Worm (Caenorhabditis elegans) whole organism, L3 larva: ENCODE measurements around the gene nlg-1.

Experiments
- aly-2 ChIP-seq: fragments of 150-350 bp; optimal IDR thresholded peaks from 2 replicates; lab custom pipeline; 2014; ENCODE audit warnings: missing biosample characterization, missing genetic modification characterization
- ama-1 ChIP-seq: fragments of 150-350 bp; optimal IDR thresholded peaks from 2 replicates; lab custom pipeline; 2018
- ceh-16 ChIP-seq: sonication (generic microtip); optimal IDR thresholded peaks from 2 replicates; lab custom pipeline; 2017; ENCODE audit warnings: missing biosample characterization, missing genetic modification characterization
- ceh-28 ChIP-seq: fragments of 150-350 bp; optimal IDR thresholded peaks from 2 replicates; lab custom pipeline; 2014; ENCODE audit warnings: missing biosample characterization, missing genetic modification reagents, missing genetic modification characterization
- ceh-9 ChIP-seq: sonication (generic microtip); optimal IDR thresholded peaks from 2 replicates; lab custom pipeline; 2018; ENCODE audit warnings: missing biosample characterization, missing genetic modification characterization
- daf-12 ChIP-seq: fragments of 150-350 bp; optimal IDR thresholded peaks from 2 replicates; lab custom pipeline; 2014; ENCODE audit warnings: missing biosample characterization, missing genetic modification reagents, missing genetic modification characterization
- egl-27 ChIP-seq: sonication (generic microtip); optimal IDR thresholded peaks from 4 replicates; lab custom pipeline; 2017; ENCODE audit warnings: missing biosample characterization, missing genetic modification reagents, missing genetic modification characterization
- egl-5 ChIP-seq: fragments of 150-350 bp; optimal IDR thresholded peaks from 2 replicates; lab custom pipeline; 2017; ENCODE audit warnings: missing biosample characterization, missing genetic modification reagents, missing genetic modification characterization, inconsistent platforms
- elt-1 ChIP-seq: fragments of 150-350 bp; optimal IDR thresholded peaks from 2 replicates; lab custom pipeline; 2014; ENCODE audit warnings: missing biosample characterization, missing genetic modification characterization
- elt-3 ChIP-seq, 3 experiments: fragments of 150-350 bp in 1 of 3; sonication (generic microtip) in 2 of 3; optimal IDR thresholded peaks; 2 replicates in 2 of 3; 4 replicates in 1 of 3; lab custom pipeline; 2014 to 2017; ENCODE audit warnings: missing biosample characterization in 3 of 3, missing genetic modification characterization in 3 of 3
- eor-1 ChIP-seq, 2 experiments: fragments of 150-350 bp; optimal IDR thresholded peaks; 2 replicates each; lab custom pipeline; 2014 to 2018; ENCODE audit warnings: missing biosample characterization in 2 of 2, missing genetic modification characterization in 2 of 2
- fkh-10 ChIP-seq: sonication (generic microtip); optimal IDR thresholded peaks from 2 replicates; lab custom pipeline; 2017; ENCODE audit warnings: missing biosample characterization, missing genetic modification reagents, missing genetic modification characterization
- fos-1 ChIP-seq: fragments of 150-350 bp; optimal IDR thresholded peaks from 2 replicates; lab custom pipeline; 2014; ENCODE audit warnings: missing biosample characterization, missing genetic modification characterization
- hmg-11 ChIP-seq: sonication (generic microtip); optimal IDR thresholded peaks from 2 replicates; lab custom pipeline; 2016; ENCODE audit warnings: missing genetic modification characterization, missing compliant biosample characterization
- jun-1 ChIP-seq: fragments of 150-350 bp; optimal IDR thresholded peaks from 2 replicates; lab custom pipeline; 2014; ENCODE audit warnings: missing biosample characterization, missing genetic modification reagents, missing genetic modification characterization
- lin-15B ChIP-seq: fragments of 150-350 bp; optimal IDR thresholded peaks from 2 replicates; lab custom pipeline; 2014; ENCODE audit warnings: missing biosample characterization, missing genetic modification characterization
- lin-39 ChIP-seq: fragments of 150-350 bp; optimal IDR thresholded peaks from 2 replicates; lab custom pipeline; 2018; ENCODE audit warnings: missing biosample characterization, missing genetic modification reagents, missing genetic modification characterization
- mdl-1 ChIP-seq: fragments of 150-350 bp; optimal IDR thresholded peaks from 2 replicates; lab custom pipeline; 2014; ENCODE audit warnings: missing biosample characterization, missing genetic modification characterization
- mml-1 ChIP-seq: fragments of 150-350 bp; sonication (generic microtip); optimal IDR thresholded peaks from 3 replicates; lab custom pipeline; 2014; ENCODE audit warnings: missing biosample characterization, missing genetic modification characterization
- nfya-1 ChIP-seq: sonication (generic microtip); optimal IDR thresholded peaks from 2 replicates; lab custom pipeline; 2017; ENCODE audit warnings: missing genetic modification characterization, mild to moderate bottlenecking, missing compliant biosample characterization, antibody characterized with exemption, moderate library complexity; ENCODE audit not compliant: insufficient read depth
- nhr-237 ChIP-seq: fragments of 150-350 bp; optimal IDR thresholded peaks from 2 replicates; lab custom pipeline; 2014; ENCODE audit warnings: missing biosample characterization, missing genetic modification characterization
- nhr-25 ChIP-seq: sonication (generic microtip); optimal IDR thresholded peaks from 2 replicates; lab custom pipeline; 2017; ENCODE audit warnings: missing biosample characterization, missing genetic modification characterization
- nhr-67 ChIP-seq: fragments of 150-350 bp; optimal IDR thresholded peaks from 2 replicates; lab custom pipeline; 2014; ENCODE audit warnings: missing biosample characterization, missing genetic modification characterization
- pha-4 ChIP-seq: fragments of 150-350 bp; optimal IDR thresholded peaks from 2 replicates; lab custom pipeline; 2014; ENCODE audit warnings: missing biosample characterization, missing genetic modification reagents, missing genetic modification characterization
- pqm-1 ChIP-seq: fragments of 150-350 bp; optimal IDR thresholded peaks from 2 replicates; lab custom pipeline; 2017; ENCODE audit warnings: missing biosample characterization, missing genetic modification characterization, inconsistent platforms
- sea-2 ChIP-seq: fragments of 150-350 bp; sonication (generic microtip); optimal IDR thresholded peaks from 4 replicates; lab custom pipeline; 2014; ENCODE audit warnings: missing biosample characterization, missing genetic modification reagents, missing genetic modification characterization
- skn-1 ChIP-seq: fragments of 150-350 bp; optimal IDR thresholded peaks from 2 replicates; lab custom pipeline; 2014; ENCODE audit warnings: missing biosample characterization, missing genetic modification characterization
- snpc-4 ChIP-seq: fragments of 150-350 bp; optimal IDR thresholded peaks from 2 replicates; lab custom pipeline; 2014; ENCODE audit warnings: missing biosample characterization, missing genetic modification characterization
- unc-62 ChIP-seq: fragments of 150-350 bp; sonication (generic microtip); optimal IDR thresholded peaks from 4 replicates; lab custom pipeline; 2014; ENCODE audit warnings: missing biosample characterization, missing genetic modification reagents, missing genetic modification characterization
- zag-1 ChIP-seq: fragments of 150-350 bp; optimal IDR thresholded peaks from 2 replicates; lab custom pipeline; 2014; ENCODE audit warnings: missing biosample characterization, missing genetic modification characterization
- ztf-4 ChIP-seq: fragments of 150-350 bp; optimal IDR thresholded peaks from 2 replicates; lab custom pipeline; 2014; ENCODE audit warnings: missing biosample characterization, missing genetic modification characterization

nlg-1 gene

ce11 chrX:13638351-13638958 is 7.5 kb upstream of the nlg-1 start:
- TF ChIP-seq egl-5 (peak; percentile 85), hmg-11 (no peak)

- no peak for TF ChIP-seq zag-1 (tag; lab: Kevin White, UChicago)
- TF ChIP-seq nhr-237: no peak
- no peak for TF ChIP-seq fos-1 (tag; lab: Kevin White, UChicago)
- TF ChIP-seq nfya-1 (tag; lab: Kevin White, UChicago): no peak
- TF ChIP-seq lin-15B (tag; lab: Kevin White, UChicago): no peak
- no peak for TF ChIP-seq egl-27 (tag; lab: Kevin White, UChicago)
- no peak for TF ChIP-seq aly-2 (tag; lab: Kevin White, UChicago)
- TF ChIP-seq skn-1: no peak
- no peak for TF ChIP-seq nhr-67 (tag; lab: Kevin White, UChicago)
- TF ChIP-seq daf-12 (tag; lab: Kevin White, UChicago): no peak
- no peak for TF ChIP-seq pqm-1 (tag; lab: Kevin White, UChicago)
- no peak for TF ChIP-seq nhr-25 (tag; lab: Kevin White, UChicago)
- TF ChIP-seq ceh-9 (tag; lab: Kevin White, UChicago): no peak
- no peak for TF ChIP-seq pha-4
- TF ChIP-seq sea-2 (GFP tag; lab: Kevin White, UChicago): no peak
- TF ChIP-seq ztf-4 (tag; lab: Kevin White, UChicago): no peak
- TF ChIP-seq ceh-28 (tag; lab: Kevin White, UChicago): no peak
- no peak for TF ChIP-seq elt-3 (tag; optimal IDR thresholded peaks at IDR 0.05; lab: Kevin White, UChicago)
- TF ChIP-seq ceh-16 (tag; lab: Kevin White, UChicago): no peak
- TF ChIP-seq ama-1 (lab: Kevin White, UChicago): no peak
- TF ChIP-seq, all 47 proteins: peak for 0
These were observed 6.6 kb upstream of the nlg-1 start for ce11 chrX:13637526-13637925.

ce11 chrX:13633876-13634479 is 3.0 kb upstream of the nlg-1 start:
- TF ChIP-seq pqm-1 (tag; lab: Kevin White, UChicago) (no peak), ama-1 (lab: Kevin White, UChicago) (no peak), fkh-10 (GFP tag; lab: Kevin White, UChicago) (peak; percentile 19), nhr-237 (no peak), mdl-1 (tag; lab: Kevin White, UChicago) (no peak)

- TF ChIP-seq snpc-4 (tag; lab: Kevin White, UChicago): peak; percentile 48
- TF ChIP-seq hmg-11: no peak
- TF ChIP-seq pqm-1 (tag; lab: Kevin White, UChicago): no peak
- no peak for TF ChIP-seq skn-1
These were observed 2.1 kb upstream of the nlg-1 start for ce11 chrX:13633032-13633431.

- TF ChIP-seq pha-4 (no peak), eor-1 (tag; optimal IDR thresholded peaks at IDR 0.05; lab: Kevin White, UChicago) (no peak), unc-62 (GFP tag; lab: Kevin White, UChicago) (no peak), lin-39 (tag; lab: Kevin White, UChicago) (no peak), mml-1 (tag; lab: Kevin White, UChicago) (no peak), egl-5 (peak; percentile 49)
These were observed 1.3 kb upstream of the nlg-1 start for ce11 chrX:13632245-13632644.

- no peak for TF ChIP-seq elt-1 (tag; lab: Kevin White, UChicago)
- TF ChIP-seq, all 47 proteins: peak for 0
These were observed 9.3 kb downstream of the nlg-1 start, which contains the start of gene Y12A6A.1 for ce11 chrX:13621628-13622027. TSS of gene Y12A6A.1 (minus strand) at chrX:13621728.

ce11 chrX:13618574-13618973 is 12.4 kb downstream of the nlg-1 start, which contains the start of gene nlp-53:
TSS of gene nlp-53 (plus strand) at chrX:13618874.
- no peak for TF ChIP-seq ceh-16 (tag; lab: Kevin White, UChicago)
- no peak for TF ChIP-seq hmg-11
- TF ChIP-seq daf-12 (tag; lab: Kevin White, UChicago): no peak
- no peak for TF ChIP-seq ceh-28 (tag; lab: Kevin White, UChicago)
- TF ChIP-seq nhr-25 (tag; lab: Kevin White, UChicago): no peak
- TF ChIP-seq mml-1 (tag; lab: Kevin White, UChicago): no peak
- TF ChIP-seq jun-1 (tag; lab: Kevin White, UChicago): no peak
